Fruit fly (Drosophila melanogaster) whole organism, embryonic: ENCODE data around the gene Or69a.

Source experiments
- BEAF-32 ChIP-seq: fragments of 200-800 bp; sonication (Bioruptor generic); optimal IDR thresholded peaks from 3 replicates; lab custom pipeline; 2017; ENCODE audit warnings: missing biosample characterization, missing genetic modification characterization, mild to moderate bottlenecking, moderate library complexity, missing genetic modification reagents
- Bteb2 ChIP-seq: fragments of 200-800 bp; sonication (Bioruptor generic); optimal IDR thresholded peaks from 2 replicates; lab custom pipeline; 2016; ENCODE audit warnings: missing biosample characterization, missing genetic modification characterization
- CG11247 ChIP-seq: fragments of 200-800 bp; sonication (Bioruptor generic); IDR thresholded peaks from 2 replicates; pipeline ENCODE4 v1.3.6; 2022; ENCODE audit warnings: missing biosample characterization, missing genetic modification characterization
- CG11456 ChIP-seq: fragments of 200-800 bp; sonication (Bioruptor generic); IDR thresholded peaks from 3 replicates; pipeline ENCODE4 v1.3.6; 2022; ENCODE audit warnings: missing biosample characterization, missing genetic modification characterization
- CG11560 ChIP-seq: fragments of 200-800 bp; sonication (Bioruptor generic); IDR thresholded peaks from 3 replicates; pipeline ENCODE4 v1.3.6; 2022; ENCODE audit warnings: missing biosample characterization, missing genetic modification characterization
- CG11723 ChIP-seq: fragments of 200-800 bp; sonication (Bioruptor generic); optimal IDR thresholded peaks from 2 replicates; lab custom pipeline; 2017; ENCODE audit warnings: missing biosample characterization, mild to moderate bottlenecking, missing genetic modification characterization
- CG13775 ChIP-seq: fragments of 200-800 bp; sonication (Bioruptor generic); optimal IDR thresholded peaks from 3 replicates; lab custom pipeline; 2017; ENCODE audit warnings: missing biosample characterization, mild to moderate bottlenecking, missing genetic modification characterization
- CG14667 ChIP-seq: fragments of 200-800 bp; sonication (Bioruptor generic); IDR thresholded peaks from 2 replicates; pipeline ENCODE4 v1.3.6; 2022; ENCODE audit warnings: missing biosample characterization, missing genetic modification characterization
- CG14710 ChIP-seq: fragments of 200-800 bp; sonication (Bioruptor generic); optimal IDR thresholded peaks from 3 replicates; lab custom pipeline; 2019; ENCODE audit warnings: missing biosample characterization, mild to moderate bottlenecking, missing genetic modification characterization, moderate library complexity
- CG15269 ChIP-seq: fragments of 200-800 bp; sonication (Bioruptor generic); optimal IDR thresholded peaks from 2 replicates; lab custom pipeline; 2018; ENCODE audit warnings: missing biosample characterization, mild to moderate bottlenecking, missing genetic modification characterization, moderate library complexity
- CG15479 ChIP-seq: fragments of 200-800 bp; sonication (Bioruptor generic); optimal IDR thresholded peaks from 3 replicates; lab custom pipeline; 2019; ENCODE audit warnings: missing biosample characterization, mild to moderate bottlenecking, missing genetic modification characterization, moderate library complexity
- CG1603 ChIP-seq: fragments of 200-800 bp; sonication (Bioruptor generic); optimal IDR thresholded peaks from 2 replicates; lab custom pipeline; 2019; ENCODE audit warnings: missing biosample characterization, mild to moderate bottlenecking, missing genetic modification characterization, moderate library complexity
- CG17359 ChIP-seq: fragments of 200-800 bp; sonication (Bioruptor generic); optimal IDR thresholded peaks from 3 replicates; lab custom pipeline; 2018; ENCODE audit warnings: missing biosample characterization, mild to moderate bottlenecking, missing genetic modification characterization, moderate library complexity
- CG17361 ChIP-seq: fragments of 200-800 bp; sonication (Bioruptor generic); IDR thresholded peaks from 3 replicates; pipeline ENCODE4 v1.3.6; 2022; ENCODE audit warnings: missing biosample characterization, missing genetic modification characterization
- CG18262 ChIP-seq: fragments of 200-800 bp; optimal IDR thresholded peaks from 3 replicates; lab custom pipeline; 2019; ENCODE audit warnings: missing biosample characterization, mild to moderate bottlenecking, missing genetic modification characterization, moderate library complexity
- CG2116 ChIP-seq: fragments of 200-800 bp; sonication (Bioruptor generic); optimal IDR thresholded peaks from 3 replicates; lab custom pipeline; 2018; ENCODE audit warnings: missing biosample characterization, mild to moderate bottlenecking, missing genetic modification characterization
- CG2199 ChIP-seq: fragments of 200-800 bp; sonication (Bioruptor generic); IDR thresholded peaks from 3 replicates; pipeline ENCODE4 v1.3.6; 2022; ENCODE audit warnings: missing biosample characterization, missing genetic modification characterization
- CG3065 ChIP-seq: fragments of 200-800 bp; sonication (Bioruptor generic); optimal IDR thresholded peaks from 2 replicates; lab custom pipeline; 2016; ENCODE audit warnings: missing biosample characterization, missing genetic modification characterization
- CG5180 ChIP-seq: fragments of 200-800 bp; sonication (Bioruptor generic); optimal IDR thresholded peaks from 3 replicates; lab custom pipeline; 2017; ENCODE audit warnings: missing biosample characterization, missing genetic modification characterization, mild to moderate bottlenecking, moderate library complexity, missing genetic modification reagents
- CG5245 ChIP-seq: fragments of 200-800 bp; sonication (Bioruptor generic); optimal IDR thresholded peaks from 3 replicates; lab custom pipeline; 2016; ENCODE audit warnings: missing biosample characterization, missing genetic modification characterization
- CG7839 ChIP-seq: fragments of 200-800 bp; sonication (Bioruptor generic); optimal IDR thresholded peaks from 3 replicates; lab custom pipeline; 2018; ENCODE audit warnings: missing biosample characterization, mild to moderate bottlenecking, missing genetic modification characterization, moderate library complexity
- CTCF ChIP-seq: fragments of 200-800 bp; sonication (Bioruptor generic); optimal IDR thresholded peaks from 2 replicates; lab custom pipeline; 2017; ENCODE audit warnings: missing biosample characterization, mild to moderate bottlenecking, missing genetic modification characterization, moderate library complexity
- Dad ChIP-seq: fragments of 200-800 bp; sonication (Bioruptor generic); optimal IDR thresholded peaks from 3 replicates; lab custom pipeline; 2016; ENCODE audit warnings: missing biosample characterization, missing genetic modification characterization
- Dip2 ChIP-seq: fragments of 200-800 bp; sonication (Bioruptor generic); IDR thresholded peaks from 2 replicates; pipeline ENCODE4 v1.3.6; 2022; ENCODE audit warnings: missing biosample characterization, missing genetic modification characterization
- Doc3 ChIP-seq: fragments of 200-800 bp; sonication (Bioruptor generic); IDR thresholded peaks from 3 replicates; pipeline ENCODE4 v1.3.6; 2022; ENCODE audit warnings: missing biosample characterization, missing genetic modification characterization; ENCODE audit not compliant: partially characterized antibody
- E2f1 ChIP-seq: fragments of 200-800 bp; sonication (Bioruptor generic); IDR thresholded peaks from 2 replicates; pipeline ENCODE4 v1.3.6; 2022; ENCODE audit warnings: missing biosample characterization, missing genetic modification characterization
- Fer2 ChIP-seq: fragments of 200-800 bp; sonication (Bioruptor generic); optimal IDR thresholded peaks from 2 replicates; lab custom pipeline; 2018; ENCODE audit warnings: missing biosample characterization, mild to moderate bottlenecking, missing genetic modification characterization, moderate library complexity
- HLH54F ChIP-seq: fragments of 200-800 bp; sonication (Bioruptor generic); optimal IDR thresholded peaks from 3 replicates; lab custom pipeline; 2016; ENCODE audit warnings: missing biosample characterization, missing genetic modification characterization
- HmgZ ChIP-seq: fragments of 200-800 bp; sonication (Bioruptor generic); optimal IDR thresholded peaks from 2 replicates; lab custom pipeline; 2018; ENCODE audit warnings: missing biosample characterization, mild to moderate bottlenecking, missing genetic modification characterization
- Hmr ChIP-seq: fragments of 200-800 bp; sonication (Bioruptor generic); optimal IDR thresholded peaks from 3 replicates; lab custom pipeline; 2017; ENCODE audit warnings: mild to moderate bottlenecking, missing biosample characterization, missing genetic modification reagents, missing genetic modification characterization
- Hr51 ChIP-seq, 2 experiments: fragments of 200-800 bp; sonication (Bioruptor generic); optimal IDR thresholded peaks; 2 replicates in 1 of 2; 3 replicates in 1 of 2; lab custom pipeline; 2016 to 2018; ENCODE audit warnings: missing biosample characterization in 2 of 2, missing genetic modification characterization in 2 of 2, mild to moderate bottlenecking in 1 of 2, moderate library complexity in 1 of 2
- Lim3 ChIP-seq: fragments of 200-800 bp; sonication (Bioruptor generic); IDR thresholded peaks from 2 replicates; pipeline ENCODE4 v1.3.6; 2022; ENCODE audit warnings: missing biosample characterization, missing genetic modification characterization
- Mad ChIP-seq: fragments of 200-800 bp; sonication (Bioruptor generic); optimal IDR thresholded peaks from 2 replicates; lab custom pipeline; 2016; ENCODE audit warnings: missing biosample characterization, missing genetic modification characterization
- Ptx1 ChIP-seq: fragments of 200-800 bp; sonication (Bioruptor generic); IDR thresholded peaks from 2 replicates; pipeline ENCODE4 v1.3.6; 2022; ENCODE audit warnings: missing biosample characterization, missing genetic modification characterization
- Ravus ChIP-seq: fragments of 200-800 bp; sonication (Bioruptor generic); IDR thresholded peaks from 2 replicates; pipeline ENCODE4 v1.3.6; 2022; ENCODE audit warnings: missing biosample characterization, missing genetic modification characterization
- Rfx ChIP-seq: fragments of 200-800 bp; sonication (Bioruptor generic); IDR thresholded peaks from 2 replicates; pipeline ENCODE4 v1.3.6; 2022; ENCODE audit warnings: missing biosample characterization, missing genetic modification characterization
- Side ChIP-seq: fragments of 200-800 bp; sonication (Bioruptor generic); optimal IDR thresholded peaks from 2 replicates; lab custom pipeline; 2016; ENCODE audit warnings: missing biosample characterization, missing genetic modification characterization
- Ssrp ChIP-seq: fragments of 200-800 bp; sonication (Bioruptor generic); optimal IDR thresholded peaks from 2 replicates; lab custom pipeline; 2018; ENCODE audit warnings: missing biosample characterization, mild to moderate bottlenecking, missing genetic modification characterization, moderate library complexity
- ap ChIP-seq: fragments of 200-800 bp; sonication (Bioruptor generic); IDR thresholded peaks from 2 replicates; pipeline ENCODE4 v1.3.6; 2022; ENCODE audit warnings: missing biosample characterization, missing genetic modification characterization
- bab2 ChIP-seq: fragments of 200-800 bp; sonication (Bioruptor generic); optimal IDR thresholded peaks from 2 replicates; lab custom pipeline; 2016; ENCODE audit warnings: missing biosample characterization, missing genetic modification characterization
- bigmax ChIP-seq: fragments of 200-800 bp; sonication (Bioruptor generic); optimal IDR thresholded peaks from 2 replicates; lab custom pipeline; 2018; ENCODE audit warnings: missing biosample characterization, mild to moderate bottlenecking, missing genetic modification characterization
- caup ChIP-seq: fragments of 200-800 bp; sonication (Bioruptor generic); optimal IDR thresholded peaks from 3 replicates; lab custom pipeline; 2017; ENCODE audit warnings: missing biosample characterization, mild to moderate bottlenecking, missing genetic modification characterization, moderate library complexity; ENCODE audit not compliant: severe bottlenecking
- dmrt11E ChIP-seq: fragments of 200-800 bp; sonication (Bioruptor generic); optimal IDR thresholded peaks from 3 replicates; lab custom pipeline; 2018; ENCODE audit warnings: missing biosample characterization, mild to moderate bottlenecking, missing genetic modification characterization, moderate library complexity
- hbn ChIP-seq: fragments of 200-800 bp; sonication (Bioruptor generic); IDR thresholded peaks from 2 replicates; pipeline ENCODE4 v1.3.6; 2022; ENCODE audit warnings: missing biosample characterization, missing genetic modification characterization; ENCODE audit not compliant: partially characterized antibody
- phol ChIP-seq: fragments of 200-800 bp; sonication (Bioruptor generic); optimal IDR thresholded peaks from 3 replicates; lab custom pipeline; 2018; ENCODE audit warnings: missing biosample characterization, mild to moderate bottlenecking, missing genetic modification characterization, moderate library complexity
- pnt ChIP-seq: fragments of 200-800 bp; sonication (Bioruptor generic); optimal IDR thresholded peaks from 3 replicates; lab custom pipeline; 2016; ENCODE audit warnings: missing biosample characterization, missing genetic modification characterization
- ro ChIP-seq: fragments of 200-800 bp; sonication (Bioruptor generic); IDR thresholded peaks from 2 replicates; pipeline ENCODE4 v1.3.6; 2022; ENCODE audit warnings: missing biosample characterization, missing genetic modification characterization
- shn ChIP-seq: fragments of 200-800 bp; sonication (Bioruptor generic); optimal IDR thresholded peaks from 3 replicates; lab custom pipeline; 2016; ENCODE audit warnings: missing biosample characterization, missing genetic modification characterization
- ssp ChIP-seq: fragments of 200-800 bp; sonication (Bioruptor generic); IDR thresholded peaks from 2 replicates; pipeline ENCODE4 v1.3.6; 2022; ENCODE audit warnings: missing biosample characterization, missing genetic modification characterization
- tgo ChIP-seq: fragments of 200-800 bp; sonication (Bioruptor generic); IDR thresholded peaks from 3 replicates; pipeline ENCODE4 v1.3.6; 2022; ENCODE audit warnings: missing biosample characterization, missing genetic modification characterization
- zfh1 ChIP-seq: fragments of 200-800 bp; sonication (Bioruptor generic); IDR thresholded peaks from 3 replicates; pipeline ENCODE4 v1.3.6; 2022; ENCODE audit warnings: missing biosample characterization, missing genetic modification characterization

The Or69a gene

dm6 chr3L:13006490-13006889 lies 39.0 kb upstream of the Or69a start, which contains the start of gene CG11263 (continued):
- TF ChIP-seq E2f1 (peak; percentile 50), CG3065 (GFP tag; lab: Kevin White, UChicago) (peak; percentile 77), BEAF-32 (GFP tag; lab: Kevin White, UChicago) (peak; percentile 78), HLH54F (GFP tag; lab: Kevin White, UChicago) (peak; percentile 64), ro (no peak), Ravus (no peak), shn (GFP tag; lab: Kevin White, UChicago) (peak; percentile 39), CG13775 (GFP tag; lab: Kevin White, UChicago) (peak; percentile 12), Hmr (GFP tag; lab: Kevin White, UChicago) (peak; percentile 71), Fer2 (tag; lab: Kevin White, UChicago) (no peak), tgo (GFP tag; lab: Robert Waterston, UW) (peak; percentile 30; the same call in 1 of the 3 replicates), Dad (GFP tag; lab: Kevin White, UChicago) (peak; percentile 25), Doc3 (GFP tag; lab: Robert Waterston, UW) (peak; percentile 71; the same call in 2 of the 3 replicates), bab2 (GFP tag; lab: Kevin White, UChicago) (peak; percentile 50), CG15479 (GFP tag; lab: Kevin White, UChicago) (no peak), bigmax (peak; percentile 54), CG14667 (GFP tag; lab: Robert Waterston, UW) (peak; percentile 35; the same call in 1 of the 2 replicates), phol (tag; lab: Kevin White, UChicago) (peak; percentile 56), HmgZ (peak; percentile 7), CG14710 (tag; lab: Kevin White, UChicago) (no peak), CG11456 (GFP tag; lab: Robert Waterston, UW) (0 out of 3 replicates have a peak, but pooled peaks have one; percentile 60), CG2199 (peak; percentile 48; the same call in 1 of the 3 replicates), Ssrp (tag; lab: Kevin White, UChicago) (peak; percentile 13), CG18262 (tag; lab: Kevin White, UChicago) (peak; percentile 51), caup (GFP tag; lab: Kevin White, UChicago) (no peak), Rfx (GFP tag; lab: Robert Waterston, UW) (peak; percentile 71), CG11247 (0 out of 2 replicates have a peak, but pooled peaks have one; percentile 37), CG5180 (GFP tag; lab: Kevin White, UChicago) (no peak), dmrt11E (peak; percentile 1), CG5245 (GFP tag; lab: Kevin White, UChicago) (peak; percentile 7), CG7839 (tag; lab: Kevin White, UChicago) (peak; percentile 57), ssp (peak; percentile 36; the same call in 1 of the 2 replicates), CG2116 (GFP tag; lab: Kevin White, UChicago) (peak; percentile 59), Mad (peak; percentile 19), hbn (GFP tag; lab: Robert Waterston, UW) (peak; percentile 82), Lim3 (GFP tag; lab: Robert Waterston, UW) (no peak), CG17361 (peak; percentile 37; the same call in 1 of the 3 replicates), CG15269 (tag; lab: Kevin White, UChicago) (peak; percentile 28), CG17359 (tag; lab: Kevin White, UChicago) (peak; percentile 40), ap (GFP tag; lab: Robert Waterston, UW) (no peak), zfh1 (GFP tag; lab: Robert Waterston, UW) (peak; percentile 73; the same call in 2 of the 3 replicates), CG1603 (tag; lab: Kevin White, UChicago) (peak; percentile 62), Side (GFP tag; lab: Kevin White, UChicago) (peak; percentile 66), Hr51 (GFP tag; optimal IDR thresholded peaks at IDR 0.05; lab: Kevin White, UChicago) (peak in 1 of 2 experiments; percentile 42), Dip2 (GFP tag; lab: Robert Waterston, UW) (no peak), Bteb2 (GFP tag; lab: Kevin White, UChicago) (peak; percentile 47), CG11723 (no peak), pnt (GFP tag; lab: Kevin White, UChicago) (peak; percentile 12), CTCF (peak; percentile 54), Ptx1 (GFP tag; lab: Robert Waterston, UW) (peak; percentile 53; the same call in 1 of the 2 replicates), CG11560 (no peak; the same call in 2 of the 3 replicates)
